Fruit fly (Drosophila melanogaster) whole organism, prepupa: Measurements from ENCODE around the gene Trissin.

Source experiments
- Blimp-1 ChIP-seq: fragments of 200-800 bp; sonication (Bioruptor generic); optimal IDR thresholded peaks from 3 replicates; lab custom pipeline; 2017; ENCODE audit warnings: missing biosample characterization, missing genetic modification characterization, mild to moderate bottlenecking, moderate library complexity, missing genetic modification reagents
- CG10669 ChIP-seq: fragments of 200-800 bp; sonication (Bioruptor generic); optimal IDR thresholded peaks from 3 replicates; lab custom pipeline; 2018; ENCODE audit warnings: missing biosample characterization, mild to moderate bottlenecking, missing genetic modification characterization, moderate library complexity
- CG11294 ChIP-seq: fragments of 200-800 bp; sonication (Bioruptor generic); IDR thresholded peaks from 2 replicates; pipeline ENCODE4 v1.3.6; 2022; ENCODE audit warnings: missing biosample characterization, missing genetic modification characterization
- CG11902 ChIP-seq: fragments of 200-800 bp; sonication (Bioruptor generic); optimal IDR thresholded peaks from 3 replicates; lab custom pipeline; 2016; ENCODE audit warnings: missing biosample characterization, missing genetic modification characterization
- CG15336 ChIP-seq: fragments of 200-800 bp; sonication (Bioruptor generic); IDR thresholded peaks from 2 replicates; pipeline ENCODE4 v1.3.6; 2022; ENCODE audit warnings: missing biosample characterization, missing genetic modification characterization
- CG1621 ChIP-seq: fragments of 200-800 bp; sonication (Bioruptor generic); optimal IDR thresholded peaks from 3 replicates; lab custom pipeline; 2018; ENCODE audit warnings: missing biosample characterization, mild to moderate bottlenecking, missing genetic modification characterization
- CG16779 ChIP-seq: fragments of 200-800 bp; sonication (Bioruptor generic); optimal IDR thresholded peaks from 3 replicates; lab custom pipeline; 2017; ENCODE audit warnings: missing biosample characterization, mild to moderate bottlenecking, missing genetic modification characterization
- CG31627 ChIP-seq: fragments of 200-800 bp; sonication (Bioruptor generic); optimal IDR thresholded peaks from 3 replicates; lab custom pipeline; 2016; ENCODE audit warnings: missing biosample characterization, missing genetic modification characterization
- CG32006 ChIP-seq: fragments of 200-800 bp; sonication (Bioruptor generic); optimal IDR thresholded peaks from 3 replicates; lab custom pipeline; 2017; ENCODE audit warnings: missing biosample characterization, mild to moderate bottlenecking, missing genetic modification characterization
- CG34406 ChIP-seq: fragments of 200-800 bp; sonication (Bioruptor generic); optimal IDR thresholded peaks from 3 replicates; lab custom pipeline; 2016; ENCODE audit warnings: missing biosample characterization, missing genetic modification characterization
- CG4318 ChIP-seq: fragments of 200-800 bp; sonication (Bioruptor generic); optimal IDR thresholded peaks from 3 replicates; lab custom pipeline; 2017; ENCODE audit warnings: missing biosample characterization, mild to moderate bottlenecking, missing genetic modification characterization
- CG6163 ChIP-seq: fragments of 200-800 bp; sonication (Bioruptor generic); IDR thresholded peaks from 3 replicates; pipeline ENCODE4 v1.3.6; 2022; ENCODE audit warnings: missing biosample characterization, missing genetic modification characterization
- CG6276 ChIP-seq: fragments of 200-800 bp; sonication (Bioruptor generic); optimal IDR thresholded peaks from 2 replicates; lab custom pipeline; 2017; ENCODE audit warnings: missing biosample characterization, mild to moderate bottlenecking, missing genetic modification characterization
- CG6854 ChIP-seq: fragments of 200-800 bp; sonication (Bioruptor generic); optimal IDR thresholded peaks from 2 replicates; lab custom pipeline; 2017; ENCODE audit warnings: missing biosample characterization, mild to moderate bottlenecking, missing genetic modification characterization
- CG8119 ChIP-seq: fragments of 200-800 bp; sonication (Bioruptor generic); IDR thresholded peaks from 3 replicates; pipeline ENCODE4 v1.3.6; 2022; ENCODE audit warnings: missing biosample characterization, missing genetic modification characterization
- CG8319 ChIP-seq: fragments of 200-800 bp; sonication (Bioruptor generic); optimal IDR thresholded peaks from 3 replicates; lab custom pipeline; 2016; ENCODE audit warnings: missing biosample characterization, missing genetic modification characterization
- CG8632 ChIP-seq: fragments of 200-800 bp; sonication (Bioruptor generic); optimal IDR thresholded peaks from 3 replicates; lab custom pipeline; 2016; ENCODE audit warnings: missing biosample characterization, missing genetic modification characterization
- Eip78C ChIP-seq: fragments of 200-800 bp; sonication (Bioruptor generic); peaks from one replicate; lab custom pipeline; 2016; ENCODE audit warnings: missing biosample characterization, missing genetic modification characterization
- Gug ChIP-seq: fragments of 200-800 bp; sonication (Bioruptor generic); IDR thresholded peaks from 2 replicates; pipeline ENCODE4 v1.3.6; 2022; ENCODE audit warnings: missing biosample characterization, missing genetic modification characterization
- Hr38 ChIP-seq: sonication (Bioruptor generic); optimal IDR thresholded peaks from 2 replicates; lab custom pipeline; 2016; ENCODE audit warnings: missing biosample characterization, missing genetic modification characterization
- Hr39 ChIP-seq: fragments of 200-800 bp; sonication (Bioruptor generic); optimal IDR thresholded peaks from 2 replicates; lab custom pipeline; 2016; ENCODE audit warnings: missing biosample characterization, missing genetic modification characterization
- Hr4 ChIP-seq: fragments of 200-800 bp; sonication (Bioruptor generic); optimal IDR thresholded peaks from 3 replicates; lab custom pipeline; 2016; ENCODE audit warnings: missing biosample characterization, missing genetic modification characterization
- Lpt ChIP-seq: fragments of 200-800 bp; sonication (Bioruptor generic); optimal IDR thresholded peaks from 3 replicates; lab custom pipeline; 2016; ENCODE audit warnings: missing biosample characterization, missing genetic modification characterization
- Met ChIP-seq: fragments of 200-800 bp; sonication (Bioruptor generic); optimal IDR thresholded peaks from 3 replicates; lab custom pipeline; 2016; ENCODE audit warnings: missing biosample characterization, missing genetic modification characterization
- OdsH ChIP-seq: fragments of 200-800 bp; sonication (Bioruptor generic); optimal IDR thresholded peaks from 3 replicates; lab custom pipeline; 2016; ENCODE audit warnings: missing biosample characterization, missing genetic modification characterization
- Sox102F ChIP-seq: fragments of 200-800 bp; sonication (Bioruptor generic); optimal IDR thresholded peaks from 2 replicates; lab custom pipeline; 2016; ENCODE audit warnings: missing biosample characterization, mild to moderate bottlenecking, missing genetic modification characterization
- achi ChIP-seq: fragments of 200-800 bp; sonication (Bioruptor generic); optimal IDR thresholded peaks from 3 replicates; lab custom pipeline; 2016; ENCODE audit warnings: missing biosample characterization, missing genetic modification characterization
- acj6 ChIP-seq: fragments of 200-800 bp; sonication (Bioruptor generic); optimal IDR thresholded peaks from 3 replicates; lab custom pipeline; 2016; ENCODE audit warnings: missing biosample characterization, missing genetic modification characterization
- dac ChIP-seq: fragments of 200-800 bp; sonication (Bioruptor generic); optimal IDR thresholded peaks from 2 replicates; lab custom pipeline; 2017; ENCODE audit warnings: missing biosample characterization, mild to moderate bottlenecking, missing genetic modification characterization
- dsx ChIP-seq: fragments of 200-800 bp; optimal IDR thresholded peaks from 3 replicates; lab custom pipeline; 2019; ENCODE audit warnings: missing biosample characterization, mild to moderate bottlenecking, missing genetic modification characterization, moderate library complexity; ENCODE audit not compliant: poor library complexity, severe bottlenecking
- eg ChIP-seq: fragments of 200-800 bp; sonication (Bioruptor generic); IDR thresholded peaks from 3 replicates; pipeline ENCODE4 v1.3.6; 2022; ENCODE audit warnings: missing biosample characterization, missing genetic modification characterization
- esn ChIP-seq: fragments of 200-800 bp; sonication (Bioruptor generic); optimal IDR thresholded peaks from 2 replicates; lab custom pipeline; 2016; ENCODE audit warnings: missing biosample characterization, mild to moderate bottlenecking, missing genetic modification characterization, moderate library complexity
- fd85E ChIP-seq: fragments of 200-800 bp; sonication (Bioruptor generic); optimal IDR thresholded peaks from 3 replicates; lab custom pipeline; 2016; ENCODE audit warnings: missing biosample characterization, missing genetic modification characterization
- fkh ChIP-seq: fragments of 200-800 bp; sonication (Bioruptor generic); optimal IDR thresholded peaks from 3 replicates; lab custom pipeline; 2017; ENCODE audit warnings: missing biosample characterization, mild to moderate bottlenecking, missing genetic modification characterization, moderate library complexity
- pdm3 ChIP-seq: fragments of 200-800 bp; sonication (Bioruptor generic); optimal IDR thresholded peaks from 3 replicates; lab custom pipeline; 2016; ENCODE audit warnings: missing biosample characterization, missing genetic modification characterization
- salr ChIP-seq, 2 experiments: fragments of 200-800 bp; sonication (Bioruptor generic); optimal IDR thresholded peaks; 3 replicates each; lab custom pipeline; 2016 to 2018; ENCODE audit warnings: missing biosample characterization in 2 of 2, missing genetic modification characterization in 2 of 2, mild to moderate bottlenecking in 1 of 2
- spab ChIP-seq: fragments of 200-800 bp; sonication (Bioruptor generic); optimal IDR thresholded peaks from 2 replicates; lab custom pipeline; 2017; ENCODE audit warnings: missing biosample characterization, mild to moderate bottlenecking, missing genetic modification characterization, missing genetic modification reagents
- svp ChIP-seq: fragments of 200-800 bp; sonication (Bioruptor generic); peaks from one replicate; lab custom pipeline; 2016; ENCODE audit warnings: missing biosample characterization, missing genetic modification characterization
- topi ChIP-seq: fragments of 200-800 bp; sonication (Bioruptor generic); optimal IDR thresholded peaks from 3 replicates; lab custom pipeline; 2016; ENCODE audit warnings: missing biosample characterization, missing genetic modification characterization

The Trissin gene

dm6 chr3R:15472753-15473212 lies 12.4 kb downstream of the Trissin start:
- peak; percentile 24 for TF ChIP-seq CG32006 (GFP tag; lab: Kevin White, UChicago)
- TF ChIP-seq CG8119 = peak; percentile 49; the same call in 1 of the 3 replicates
- TF ChIP-seq CG8632 (GFP tag; lab: Kevin White, UChicago) = no peak
- TF ChIP-seq CG6163 (GFP tag; lab: Robert Waterston, UW) = 0 out of 3 replicates have a peak, but pooled peaks have one; percentile 27
- TF ChIP-seq Sox102F = peak; percentile 14
- TF ChIP-seq Hr38 = no peak
- TF ChIP-seq eg = peak; percentile 79
- peak; percentile 30 for TF ChIP-seq Hr4
- no peak for TF ChIP-seq CG4318 (GFP tag; lab: Kevin White, UChicago)
- peak; percentile 13 for TF ChIP-seq pdm3
- peak; percentile 18 for TF ChIP-seq fkh (GFP tag; lab: Kevin White, UChicago)
- peak; percentile 61 for TF ChIP-seq CG6276 (GFP tag; lab: Kevin White, UChicago)
- TF ChIP-seq CG31627 = peak; percentile 31
- TF ChIP-seq topi (GFP tag; lab: Kevin White, UChicago) = peak; percentile 16
- TF ChIP-seq svp = peak; percentile 66
- peak; percentile 30 for TF ChIP-seq esn
- peak; percentile 61 for TF ChIP-seq Eip78C (GFP tag; lab: Kevin White, UChicago)
- peak; percentile 32 for TF ChIP-seq CG15336 (GFP tag; lab: Robert Waterston, UW)
- peak; percentile 43 for TF ChIP-seq Hr39
- TF ChIP-seq spab (GFP tag; lab: Kevin White, UChicago) = no peak
- TF ChIP-seq CG10669 (GFP tag; lab: Kevin White, UChicago) = no peak

dm6 chr3R:15471742-15472141 lies 13.5 kb downstream of the Trissin start:
- TF ChIP-seq acj6 (GFP tag; lab: Kevin White, UChicago) (no peak), CG6163 (GFP tag; lab: Robert Waterston, UW) (no peak), CG34406 (GFP tag; lab: Kevin White, UChicago) (no peak), CG6276 (GFP tag; lab: Kevin White, UChicago) (no peak), Met (no peak), Lpt (GFP tag; lab: Kevin White, UChicago) (no peak), eg (no peak), fd85E (GFP tag; lab: Kevin White, UChicago) (no peak), salr (GFP tag; optimal IDR thresholded peaks at IDR 0.05; lab: Kevin White, UChicago) (no peak), CG6854 (no peak), CG10669 (GFP tag; lab: Kevin White, UChicago) (no peak), Gug (GFP tag; lab: Robert Waterston, UW) (no peak), Sox102F (no peak), CG4318 (GFP tag; lab: Kevin White, UChicago) (no peak)

- no peak for TF ChIP-seq fd85E (GFP tag; lab: Kevin White, UChicago)
- TF ChIP-seq fkh (GFP tag; lab: Kevin White, UChicago) = peak; percentile 3
- TF ChIP-seq Blimp-1 (GFP tag; lab: Kevin White, UChicago) = no peak
- no peak for TF ChIP-seq Hr39
- TF ChIP-seq Eip78C (GFP tag; lab: Kevin White, UChicago) = peak; percentile 13
- TF ChIP-seq CG6854 = no peak
- TF ChIP-seq OdsH (GFP tag; lab: Kevin White, UChicago) = no peak
- TF ChIP-seq CG11294 (GFP tag; lab: Robert Waterston, UW) = no peak
- no peak for TF ChIP-seq svp
- no peak for TF ChIP-seq CG16779 (tag; lab: Kevin White, UChicago)
- TF ChIP-seq, all 60 proteins: peak for 2
These were observed 17.0 kb downstream of the Trissin start for dm6 chr3R:15467991-15468764.

dm6 chr3R:15463172-15463571 lies 22.0 kb downstream of the Trissin start:
- TF ChIP-seq dsx (GFP tag; lab: Kevin White, UChicago) (no peak), CG8319 (GFP tag; lab: Kevin White, UChicago) (no peak), svp (peak; percentile 75), CG31627 (no peak), CG16779 (tag; lab: Kevin White, UChicago) (no peak), CG6854 (peak; percentile 42), CG1621 (no peak), CG11902 (no peak), dac (GFP tag; lab: Kevin White, UChicago) (no peak), eg (0 out of 3 replicates have a peak, but pooled peaks have one; percentile 11), achi (no peak), topi (GFP tag; lab: Kevin White, UChicago) (no peak)
